Worm (Caenorhabditis elegans): ENCODE data around the gene ugt-8.

- TF ChIP-seq klf-2 (GFP tag; conservative IDR thresholded peaks at IDR 0.05) (no peak), ztf-23 (GFP tag; IDR thresholded peaks at IDR 0.05) (no peak), ztf-29 (GFP tag; IDR thresholded peaks at IDR 0.05) (no peak), flt-1 (GFP tag; IDR thresholded peaks at IDR 0.05) (no peak)
These were observed 14.3 kb upstream of the ugt-8 start, which contains the start of gene ugt-12 for ce11 chrV:4889477-4889876.
